Fruit fly (Drosophila melanogaster): Measurements from ENCODE around the gene PolrMT.

The PolrMT gene

dm6 chr2L:1070332-1070731 lies 37.8 kb downstream of the PolrMT start (continued):
- peak; percentile 53; the same call in 1 of the 3 replicates for TF ChIP-seq dysf (GFP tag; IDR thresholded peaks at IDR 0.05)
- TF ChIP-seq CG18599 (GFP tag; optimal IDR thresholded peaks at IDR 0.05): peak; percentile 29
- peak; percentile 10 for TF ChIP-seq ind (GFP tag; optimal IDR thresholded peaks at IDR 0.05)
- no peak for TF ChIP-seq CG16863 (GFP tag; optimal IDR thresholded peaks at IDR 0.05)
- peak; percentile 14 to 77 for TF ChIP-seq bsh (GFP tag; optimal IDR thresholded peaks at IDR 0.05)
- peak; percentile 51 for TF ChIP-seq CG8765 (GFP tag; IDR thresholded peaks at IDR 0.05)
- peak; percentile 57 for TF ChIP-seq unpg (GFP tag; optimal IDR thresholded peaks at IDR 0.05)
- no peak for TF ChIP-seq CG6854 (GFP tag; optimal IDR thresholded peaks at IDR 0.05)
- TF ChIP-seq CG31441 (GFP tag; IDR thresholded peaks at IDR 0.05): peak; percentile 39; the same call in 1 of the 2 replicates
- peak; percentile 29; the same call in 1 of the 2 replicates for TF ChIP-seq vvl (GFP tag; IDR thresholded peaks at IDR 0.05)
- no peak for TF ChIP-seq rib (GFP tag; IDR thresholded peaks at IDR 0.05)
- peak; percentile 20 for TF ChIP-seq grau (tag; optimal IDR thresholded peaks at IDR 0.05)
- TF ChIP-seq lola (GFP tag; optimal IDR thresholded peaks at IDR 0.05): peak in 1 of 3 experiments; percentile 42
- peak; percentile 72; the same call in 2 of the 3 replicates for TF ChIP-seq ci (GFP tag; IDR thresholded peaks at IDR 0.05)
- TF ChIP-seq CG11696 (GFP tag; IDR thresholded peaks at IDR 0.05): 0 out of 2 replicates have a peak, but pooled peaks have one; percentile 28
- TF ChIP-seq tap (tag; optimal IDR thresholded peaks at IDR 0.05): peak; percentile 10
- no peak for TF ChIP-seq dati (GFP tag; IDR thresholded peaks at IDR 0.05)
- TF ChIP-seq CG8924 (tag; optimal IDR thresholded peaks at IDR 0.05): peak; percentile 11
- TF ChIP-seq zen (tag; optimal IDR thresholded peaks at IDR 0.05): peak; percentile 18
- peak; percentile 15 for TF ChIP-seq Abd-B (GFP tag; optimal IDR thresholded peaks at IDR 0.05)
- TF ChIP-seq CG10979 (tag; optimal IDR thresholded peaks at IDR 0.05): peak; percentile 65
- peak; percentile 9 for TF ChIP-seq trem (tag; optimal IDR thresholded peaks at IDR 0.05)
- peak; percentile 3 for TF ChIP-seq CG5245 (GFP tag; optimal IDR thresholded peaks at IDR 0.05)
- TF ChIP-seq Ets65A (GFP tag): peak; percentile 60
- TF ChIP-seq CG4854 (GFP tag; optimal IDR thresholded peaks at IDR 0.05): no peak
- peak; percentile 48 for TF ChIP-seq CG17829 (tag; optimal IDR thresholded peaks at IDR 0.05)
- TF ChIP-seq CG1603 (tag; optimal IDR thresholded peaks at IDR 0.05): peak; percentile 50
- peak; percentile 55 for TF ChIP-seq CG8388 (GFP tag; optimal IDR thresholded peaks at IDR 0.05)
- no peak for TF ChIP-seq prd (optimal IDR thresholded peaks at IDR 0.05)
- peak; percentile 73; the same call in 2 of the 3 replicates for TF ChIP-seq prd (GFP tag; IDR thresholded peaks at IDR 0.05)
- TF ChIP-seq crol (GFP tag; IDR thresholded peaks at IDR 0.05): 0 out of 2 replicates have a peak, but pooled peaks have one; percentile 18
- peak; percentile 14 for TF ChIP-seq bab2 (GFP tag; optimal IDR thresholded peaks at IDR 0.05)
- peak; percentile 27 for TF ChIP-seq gcm (GFP tag; optimal IDR thresholded peaks at IDR 0.05)
- TF ChIP-seq chn (GFP tag; optimal IDR thresholded peaks at IDR 0.05): peak; percentile 12
- TF ChIP-seq CG12391 (tag; optimal IDR thresholded peaks at IDR 0.05): peak; percentile 56
- TF ChIP-seq hkb (optimal IDR thresholded peaks at IDR 0.05): no peak
- peak; percentile 23; the same call in 1 of the 2 replicates for TF ChIP-seq hkb (GFP tag; IDR thresholded peaks at IDR 0.05)
- no peak for TF ChIP-seq Side (GFP tag; optimal IDR thresholded peaks at IDR 0.05)
- peak; percentile 22 for TF ChIP-seq Spps (tag; optimal IDR thresholded peaks at IDR 0.05)
- TF ChIP-seq ssp (GFP tag; IDR thresholded peaks at IDR 0.05): 0 out of 2 replicates have a peak, but pooled peaks have one; percentile 18
- peak; percentile 53 for TF ChIP-seq CG18262 (tag; optimal IDR thresholded peaks at IDR 0.05)
- peak; percentile 35 for TF ChIP-seq CG4820 (GFP tag; optimal IDR thresholded peaks at IDR 0.05)
- no peak for TF ChIP-seq Max (GFP tag; optimal IDR thresholded peaks at IDR 0.05)
- no peak for TF ChIP-seq CG43689 (GFP tag; IDR thresholded peaks at IDR 0.05)
- TF ChIP-seq CG3847 (GFP tag; IDR thresholded peaks at IDR 0.05): no peak
- TF ChIP-seq CG2202 (tag; optimal IDR thresholded peaks at IDR 0.05): peak; percentile 30
- peak; percentile 22 for TF ChIP-seq fd96Cb (tag; optimal IDR thresholded peaks at IDR 0.05)
- TF ChIP-seq CG2678 (tag; optimal IDR thresholded peaks at IDR 0.05): peak; percentile 32
- no peak for TF ChIP-seq sc (optimal IDR thresholded peaks at IDR 0.05)
- TF ChIP-seq sc (GFP tag; optimal IDR thresholded peaks at IDR 0.05): peak; percentile 33
- TF ChIP-seq Oli (tag; optimal IDR thresholded peaks at IDR 0.05): peak; percentile 16
